Worm (Caenorhabditis elegans) whole organism, L4 larva: Measurements from ENCODE around the gene mth-1.

Experiments
- Y5F2A.4 ChIP-seq: fragments of 200-800 bp; sonication (Bioruptor generic); optimal IDR thresholded peaks from 2 replicates; lab custom pipeline; 2018; ENCODE audit warnings: mild to moderate bottlenecking, missing genetic modification characterization, missing compliant biosample characterization
- aha-1 ChIP-seq: fragments of 150-350 bp; peaks from one replicate; lab custom pipeline; 2014; ENCODE audit warnings: missing biosample characterization, missing genetic modification characterization
- ama-1 ChIP-seq: fragments of 150-350 bp; optimal IDR thresholded peaks from 2 replicates; lab custom pipeline; 2014; ENCODE audit warnings: inconsistent platforms, mixed read lengths
- attf-4 ChIP-seq: sonication (generic microtip); optimal IDR thresholded peaks from 3 replicates; lab custom pipeline; 2017; ENCODE audit warnings: missing biosample characterization, missing genetic modification characterization
- ceh-28 ChIP-seq: fragments of 150-350 bp; optimal IDR thresholded peaks from 2 replicates; lab custom pipeline; 2014; ENCODE audit warnings: missing biosample characterization, missing genetic modification reagents, missing genetic modification characterization
- ceh-44 ChIP-seq: fragments of 200-800 bp; sonication (Bioruptor generic); IDR thresholded peaks from 2 replicates; pipeline ENCODE4 v1.3.6; 2022; ENCODE audit warnings: missing genetic modification reagents, missing genetic modification characterization, missing compliant biosample characterization
- ctbp-1 ChIP-seq: fragments of 200-800 bp; sonication (Bioruptor generic); IDR thresholded peaks from 2 replicates; pipeline ENCODE4 v1.3.6; 2022; ENCODE audit warnings: missing genetic modification reagents, missing genetic modification characterization, missing compliant biosample characterization
- dmd-8 ChIP-seq: fragments of 200-800 bp; sonication (Bioruptor generic); IDR thresholded peaks from 2 replicates; pipeline ENCODE4 v1.3.6; 2022; ENCODE audit warnings: missing genetic modification characterization, missing compliant biosample characterization
- dmd-9 ChIP-seq: fragments of 200-800 bp; sonication (Bioruptor generic); IDR thresholded peaks from 2 replicates; pipeline ENCODE4 v1.3.6; 2022; ENCODE audit warnings: missing genetic modification reagents, missing genetic modification characterization, missing compliant biosample characterization
- egl-27 ChIP-seq: sonication (generic microtip); optimal IDR thresholded peaks from 3 replicates; lab custom pipeline; 2017; ENCODE audit warnings: missing biosample characterization, missing genetic modification reagents, missing genetic modification characterization
- egl-43 ChIP-seq: fragments of 200-800 bp; sonication (Bioruptor generic); IDR thresholded peaks from 2 replicates; pipeline ENCODE4 v1.3.6; 2022; ENCODE audit warnings: missing genetic modification reagents, missing genetic modification characterization, missing compliant biosample characterization
- gei-8 ChIP-seq: fragments of 200-800 bp; sonication (Bioruptor generic); optimal IDR thresholded peaks from 2 replicates; lab custom pipeline; 2018; ENCODE audit warnings: mild to moderate bottlenecking, missing genetic modification characterization, missing compliant biosample characterization
- hlh-11 ChIP-seq: fragments of 200-800 bp; sonication (Bioruptor generic); optimal IDR thresholded peaks from 2 replicates; lab custom pipeline; 2018; ENCODE audit warnings: mild to moderate bottlenecking, missing genetic modification characterization, missing compliant biosample characterization
- hlh-30 ChIP-seq: sonication (generic microtip); optimal IDR thresholded peaks from 2 replicates; lab custom pipeline; 2017; ENCODE audit warnings: antibody characterized with exemption, mild to moderate bottlenecking, missing genetic modification characterization, missing compliant biosample characterization; ENCODE audit not compliant: insufficient read depth
- hmg-1.1 ChIP-seq: fragments of 200-800 bp; sonication (Bioruptor generic); IDR thresholded peaks from 2 replicates; pipeline ENCODE4 v1.3.6; 2022; ENCODE audit warnings: missing genetic modification reagents, missing genetic modification characterization, missing compliant biosample characterization
- jun-1 ChIP-seq: fragments of 150-350 bp; optimal IDR thresholded peaks from 2 replicates; lab custom pipeline; 2014; ENCODE audit warnings: missing biosample characterization, missing genetic modification reagents, missing genetic modification characterization
- mep-1 ChIP-seq: fragments of 150-350 bp; sonication (generic microtip); optimal IDR thresholded peaks from 3 replicates; lab custom pipeline; 2014; ENCODE audit warnings: missing biosample characterization, missing genetic modification characterization
- mxl-2 ChIP-seq: fragments of 200-800 bp; sonication (Bioruptor generic); conservative IDR thresholded peaks from 2 replicates; pipeline ENCODE4 v1.3.6; 2022; ENCODE audit warnings: missing genetic modification reagents, missing genetic modification characterization, missing compliant biosample characterization
- mxl-3 ChIP-seq: fragments of 200-800 bp; sonication (Bioruptor generic); optimal IDR thresholded peaks from 2 replicates; lab custom pipeline; 2018; ENCODE audit warnings: mild to moderate bottlenecking, missing genetic modification characterization, missing compliant biosample characterization
- nhr-25 ChIP-seq: sonication (generic microtip); optimal IDR thresholded peaks from 2 replicates; lab custom pipeline; 2017; ENCODE audit warnings: missing genetic modification characterization, mild to moderate bottlenecking, missing compliant biosample characterization, antibody characterized with exemption, moderate library complexity, borderline replicate concordance; ENCODE audit not compliant: insufficient read depth
- nhr-28 ChIP-seq: fragments of 150-350 bp; optimal IDR thresholded peaks from 2 replicates; lab custom pipeline; 2014; ENCODE audit warnings: missing biosample characterization, missing genetic modification characterization
- nhr-6 ChIP-seq: fragments of 150-350 bp; optimal IDR thresholded peaks from 2 replicates; lab custom pipeline; 2014; ENCODE audit warnings: missing biosample characterization, missing genetic modification characterization
- nhr-77 ChIP-seq: fragments of 150-350 bp; optimal IDR thresholded peaks from 2 replicates; lab custom pipeline; 2014; ENCODE audit warnings: missing biosample characterization, missing genetic modification characterization
- php-3 ChIP-seq: fragments of 200-800 bp; sonication (Bioruptor generic); IDR thresholded peaks from 2 replicates; pipeline ENCODE4 v1.3.6; 2022; ENCODE audit warnings: missing genetic modification reagents, missing genetic modification characterization, missing compliant biosample characterization
- rbr-2 ChIP-seq: sonication (generic microtip); optimal IDR thresholded peaks from 2 replicates; lab custom pipeline; 2016; ENCODE audit warnings: missing genotype, missing genetic modification characterization, missing compliant biosample characterization
- set-16 ChIP-seq: fragments of 200-800 bp; sonication (Bioruptor generic); IDR thresholded peaks from 2 replicates; pipeline ENCODE4 v1.3.6; 2022; ENCODE audit warnings: missing genetic modification reagents, missing genetic modification characterization, missing compliant biosample characterization
- unc-62 ChIP-seq, 3 experiments: fragments of 150-350 bp in 1 of 3; sonication (generic microtip); optimal IDR thresholded peaks in 2 of 3; peaks in 1 of 3; 1 replicate in 1 of 3; 2 replicates in 2 of 3; lab custom pipeline; 2014 to 2017; ENCODE audit warnings: missing biosample characterization in 3 of 3, missing genetic modification characterization in 3 of 3, missing genetic modification reagents in 3 of 3, missing genotype in 1 of 3
- zag-1 ChIP-seq: fragments of 150-350 bp; optimal IDR thresholded peaks from 2 replicates; lab custom pipeline; 2014; ENCODE audit warnings: missing biosample characterization, missing genetic modification characterization
- zfp-3 ChIP-seq: fragments of 200-800 bp; sonication (Bioruptor generic); conservative IDR thresholded peaks from 2 replicates; pipeline ENCODE4 v1.3.6; 2022; ENCODE audit warnings: missing genetic modification reagents, missing genetic modification characterization, missing compliant biosample characterization
- zip-11 ChIP-seq: fragments of 200-800 bp; sonication (Bioruptor generic); IDR thresholded peaks from 2 replicates; pipeline ENCODE4 v1.3.6; 2022; ENCODE audit warnings: missing genetic modification characterization, missing compliant biosample characterization
- ztf-7 ChIP-seq: fragments of 150-350 bp; optimal IDR thresholded peaks from 2 replicates; lab custom pipeline; 2014; ENCODE audit warnings: missing biosample characterization, missing genetic modification characterization

The mth-1 gene

DNA sequence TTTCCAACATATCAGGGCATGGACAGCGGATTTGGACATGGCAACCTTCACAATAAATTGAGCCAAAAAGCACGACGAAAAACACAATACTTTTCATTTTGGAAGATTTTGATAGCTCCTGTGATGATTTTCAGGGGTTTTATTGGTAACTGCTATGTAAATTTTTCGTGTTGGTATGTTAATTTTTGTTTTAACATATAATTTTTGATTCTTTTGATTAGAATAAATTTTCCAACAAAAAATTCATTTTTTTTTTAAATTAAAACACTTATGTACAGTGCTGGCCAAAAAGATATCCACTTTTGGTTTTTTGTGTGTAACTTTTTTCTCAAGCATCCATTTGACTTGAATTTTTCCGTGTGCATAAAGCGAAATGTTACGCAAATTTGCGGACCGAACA lies 35.2 kb downstream of the mth-1 start, which contains the start of gene R03H10.4:
R03H10.4 (minus strand) TSS at position 101 of the 400 bp plus-strand sequence.
- peak; percentile 13 for TF ChIP-seq aha-1 (tag; lab: Kevin White, UChicago)

ce11 chrII:4167833-4168232 lies 35.7 kb downstream of the mth-1 start:
- no peak for TF ChIP-seq hmg-1.1 (GFP tag; lab: Robert Waterston, UW)
- 0 out of 2 replicates have a peak, but pooled peaks have one; percentile 46 for TF ChIP-seq egl-43
- no peak for TF ChIP-seq egl-27
- TF ChIP-seq set-16 (GFP tag; lab: Robert Waterston, UW) = peak; percentile 83

- TF ChIP-seq aha-1 (tag; lab: Kevin White, UChicago) = peak; percentile 91
- no peak for TF ChIP-seq set-16 (GFP tag; lab: Robert Waterston, UW)
- TF ChIP-seq nhr-77 (tag; lab: Kevin White, UChicago) = no peak
- no peak for TF ChIP-seq ctbp-1 (GFP tag; lab: Robert Waterston, UW)
Measured at ce11 chrII:4159570-4159969, 44.0 kb downstream of the mth-1 start.

ce11 chrII:4157817-4158216 lies 45.8 kb downstream of the mth-1 start:
- TF ChIP-seq nhr-6 (tag; lab: Kevin White, UChicago) (no peak), gei-8 (GFP tag; lab: Kevin White, UChicago) (no peak), zip-11 (GFP tag; lab: Robert Waterston, UW) (no peak), Y5F2A.4 (GFP tag; lab: Kevin White, UChicago) (no peak), set-16 (GFP tag; lab: Robert Waterston, UW) (no peak), php-3 (GFP tag; lab: Robert Waterston, UW) (no peak), attf-4 (tag; lab: Kevin White, UChicago) (no peak), aha-1 (tag; lab: Kevin White, UChicago) (no peak), jun-1 (no peak), zag-1 (no peak), dmd-8 (GFP tag; lab: Robert Waterston, UW) (no peak), mxl-3 (no peak), hlh-30 (tag; lab: Kevin White, UChicago) (no peak), ceh-44 (GFP tag; lab: Robert Waterston, UW) (no peak), nhr-28 (tag; lab: Kevin White, UChicago) (no peak), ztf-7 (no peak), zfp-3 (GFP tag; lab: Robert Waterston, UW) (no peak)

ce11 chrII:4155112-4155823 lies 48.3 kb downstream of the mth-1 start, which contains the start of gene R03H10.2:
R03H10.2 (plus strand) TSS chrII:4155773.
- no peak for TF ChIP-seq nhr-6 (tag; lab: Kevin White, UChicago)
- TF ChIP-seq mxl-2 (GFP tag; lab: Robert Waterston, UW) = 0 out of 2 replicates have a peak, but pooled peaks have one; percentile 4

DNA sequence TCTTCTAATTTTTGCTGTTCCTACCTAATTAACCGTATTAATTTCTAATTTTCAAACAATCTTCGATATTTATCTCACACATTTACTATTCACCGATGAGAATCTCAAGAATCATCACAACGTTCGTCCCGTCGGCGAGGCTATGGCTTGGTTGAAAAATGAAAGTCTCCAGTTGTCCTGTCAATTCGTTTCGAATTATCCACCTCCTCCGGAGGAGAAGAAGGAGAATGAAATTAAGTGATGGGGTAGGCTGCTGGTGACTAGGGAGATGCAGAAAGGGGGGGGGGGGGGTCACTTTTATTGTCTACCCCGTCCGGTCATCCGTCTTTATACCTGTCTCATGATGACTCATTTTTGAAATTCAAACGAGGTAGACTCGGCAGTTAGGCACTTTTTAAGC lies 50.7 kb downstream of the mth-1 start:
- TF ChIP-seq aha-1 (tag; lab: Kevin White, UChicago) = peak; percentile 42
- TF ChIP-seq ama-1 (lab: Kevin White, UChicago) = no peak

ce11 chrII:4151499-4152132 lies 52.0 kb downstream of the mth-1 start:
- TF ChIP-seq mxl-3 (peak; percentile 59), unc-62 (GFP tag; optimal IDR thresholded peaks at IDR 0.05 in 1 of 2; lab: Kevin White, UChicago) (peak in 1 of 2 experiments; percentile 45), unc-62 (tag; optimal IDR thresholded peaks at IDR 0.05; lab: Kevin White, UChicago) (no peak), mep-1 (tag; lab: Kevin White, UChicago) (peak; percentile 23), dmd-9 (no peak), rbr-2 (tag; lab: Kevin White, UChicago) (no peak), hlh-11 (tag; lab: Kevin White, UChicago) (peak; percentile 20), nhr-28 (tag; lab: Kevin White, UChicago) (peak; percentile 51), ceh-28 (no peak), nhr-25 (tag; lab: Kevin White, UChicago) (peak; percentile 91), hlh-30 (tag; lab: Kevin White, UChicago) (peak; percentile 27)
